Worm (Caenorhabditis elegans) whole organism, early embryonic: Measurements from ENCODE around the gene ran-3.

ENCODE experiments used
- B0310.2 ChIP-seq: sonication (generic microtip); optimal IDR thresholded peaks from 2 replicates; lab custom pipeline; 2016; ENCODE audit warnings: mild to moderate bottlenecking, missing genetic modification characterization, missing compliant biosample characterization
- F13C5.2 ChIP-seq: sonication (generic microtip); optimal IDR thresholded peaks from 2 replicates; lab custom pipeline; 2017; ENCODE audit warnings: mild to moderate bottlenecking, missing genetic modification characterization, inconsistent platforms, missing compliant biosample characterization
- aly-1 ChIP-seq: sonication (generic microtip); optimal IDR thresholded peaks from 2 replicates; lab custom pipeline; 2016; ENCODE audit warnings: missing genetic modification characterization, missing compliant biosample characterization
- ama-1 ChIP-seq: fragments of 150-350 bp; optimal IDR thresholded peaks from 2 replicates; lab custom pipeline; 2014
- ceh-13 ChIP-seq: fragments of 200-800 bp; sonication (Bioruptor generic); optimal IDR thresholded peaks from 2 replicates; lab custom pipeline; 2018; ENCODE audit warnings: mild to moderate bottlenecking, missing genetic modification characterization, missing compliant biosample characterization
- ceh-36 ChIP-seq: sonication (generic microtip); optimal IDR thresholded peaks from 2 replicates; lab custom pipeline; 2016; ENCODE audit warnings: missing genetic modification characterization, inconsistent platforms, missing compliant biosample characterization
- ets-7 ChIP-seq: sonication (generic microtip); optimal IDR thresholded peaks from 2 replicates; lab custom pipeline; 2016; ENCODE audit warnings: missing genotype, missing genetic modification characterization, missing compliant biosample characterization
- flt-1 ChIP-seq: fragments of 200-800 bp; sonication (Bioruptor generic); IDR thresholded peaks from 2 replicates; pipeline ENCODE4 v1.3.6; 2022; ENCODE audit warnings: missing genetic modification characterization, missing compliant biosample characterization
- hmbx-1 ChIP-seq: sonication (generic microtip); optimal IDR thresholded peaks from 2 replicates; lab custom pipeline; 2016; ENCODE audit warnings: mild to moderate bottlenecking, missing genetic modification characterization, missing compliant biosample characterization
- hmg-4 ChIP-seq: fragments of 200-800 bp; sonication (Bioruptor generic); optimal IDR thresholded peaks from 2 replicates; lab custom pipeline; 2018; ENCODE audit warnings: mild to moderate bottlenecking, missing genetic modification characterization, missing compliant biosample characterization
- hnd-1 ChIP-seq: sonication (generic microtip); optimal IDR thresholded peaks from 2 replicates; lab custom pipeline; 2016; ENCODE audit warnings: missing genetic modification characterization, missing compliant biosample characterization
- pes-1 ChIP-seq: fragments of 200-800 bp; sonication (Bioruptor generic); IDR thresholded peaks from 2 replicates; pipeline ENCODE4 v1.3.6; 2022; ENCODE audit warnings: missing genetic modification reagents, missing genetic modification characterization, missing compliant biosample characterization
- scrt-1 ChIP-seq: fragments of 200-800 bp; sonication (Bioruptor generic); IDR thresholded peaks from 2 replicates; pipeline ENCODE4 v1.3.6; 2022; ENCODE audit warnings: missing genetic modification characterization, missing compliant biosample characterization
- sea-1 ChIP-seq: fragments of 200-800 bp; sonication (Bioruptor generic); conservative IDR thresholded peaks from 2 replicates; pipeline ENCODE4 v1.3.6; 2022; ENCODE audit warnings: missing genetic modification characterization, missing compliant biosample characterization
- tbx-11 ChIP-seq: fragments of 200-800 bp; sonication (Bioruptor generic); IDR thresholded peaks from 2 replicates; pipeline ENCODE4 v1.3.6; 2022; ENCODE audit warnings: missing genetic modification characterization, missing compliant biosample characterization
- tbx-37 ChIP-seq: fragments of 200-800 bp; sonication (Bioruptor generic); conservative IDR thresholded peaks from 2 replicates; pipeline ENCODE4 v1.3.6; 2022; ENCODE audit warnings: missing genetic modification reagents, missing genetic modification characterization, missing compliant biosample characterization
- tra-4 ChIP-seq: sonication (generic microtip); optimal IDR thresholded peaks from 2 replicates; lab custom pipeline; 2017; ENCODE audit warnings: missing genetic modification characterization, missing compliant biosample characterization

ran-3 gene

ce11 chrII:8278415-8278814 lies 46.4 kb downstream of the ran-3 start, which contains the start of the genes mrpl-10 and clec-142:
Gene mrpl-10 (minus strand): TSS chrII:8278515.
Gene clec-142 (plus strand): TSS chrII:8278678.
- TF ChIP-seq ceh-36 = no peak
- no peak for TF ChIP-seq tbx-11 (GFP tag; lab: Robert Waterston, UW)
- no peak for TF ChIP-seq scrt-1 (GFP tag; lab: Robert Waterston, UW)
- TF ChIP-seq tbx-37 (GFP tag; lab: Robert Waterston, UW) = no peak
- no peak for TF ChIP-seq ets-7 (tag; lab: Kevin White, UChicago)
- no peak for TF ChIP-seq ceh-13
- no peak for TF ChIP-seq hmg-4 (GFP tag; lab: Kevin White, UChicago)
- no peak for TF ChIP-seq aly-1 (tag; lab: Kevin White, UChicago)
- no peak for TF ChIP-seq tra-4 (tag; lab: Kevin White, UChicago)
- no peak for TF ChIP-seq flt-1 (GFP tag; lab: Robert Waterston, UW)
- TF ChIP-seq B0310.2 (tag; lab: Kevin White, UChicago) = no peak
- TF ChIP-seq ama-1 (lab: Kevin White, UChicago) = no peak
- no peak for TF ChIP-seq hmbx-1 (tag; lab: Kevin White, UChicago)
- no peak for TF ChIP-seq hnd-1
- no peak for TF ChIP-seq pes-1 (GFP tag; lab: Robert Waterston, UW)
- no peak for TF ChIP-seq sea-1 (GFP tag; lab: Robert Waterston, UW)
- no peak for TF ChIP-seq F13C5.2

ce11 chrII:8276057-8276456 lies 48.8 kb downstream of the ran-3 start, which contains the start of the genes gei-14 and slc-25A32:
Gene gei-14 (minus strand): TSS chrII:8276231.
Gene slc-25A32 (plus strand): TSS chrII:8276298.
- TF ChIP-seq hmg-4 (GFP tag; lab: Kevin White, UChicago) (no peak), ama-1 (lab: Kevin White, UChicago) (no peak), F13C5.2 (no peak), tra-4 (tag; lab: Kevin White, UChicago) (no peak)

- no peak for TF ChIP-seq aly-1 (tag; lab: Kevin White, UChicago)
These were observed 51.8 kb downstream of the ran-3 start for ce11 chrII:8273060-8273459.
